Worm (Caenorhabditis elegans) whole organism, L3 larva: ENCODE results near the gene Y113G7B.11.

Source experiments
- ceh-28 ChIP-seq: fragments of 150-350 bp; optimal IDR thresholded peaks from 2 replicates; lab custom pipeline; 2014; ENCODE audit warnings: missing biosample characterization, missing genetic modification reagents, missing genetic modification characterization
- elt-3 ChIP-seq, 3 experiments: fragments of 150-350 bp in 1 of 3; sonication (generic microtip) in 2 of 3; optimal IDR thresholded peaks; 2 replicates in 2 of 3; 4 replicates in 1 of 3; lab custom pipeline; 2014 to 2017; ENCODE audit warnings: missing biosample characterization in 3 of 3, missing genetic modification characterization in 3 of 3
- fkh-10 ChIP-seq: sonication (generic microtip); optimal IDR thresholded peaks from 2 replicates; lab custom pipeline; 2017; ENCODE audit warnings: missing biosample characterization, missing genetic modification reagents, missing genetic modification characterization
- jun-1 ChIP-seq: fragments of 150-350 bp; optimal IDR thresholded peaks from 2 replicates; lab custom pipeline; 2014; ENCODE audit warnings: missing biosample characterization, missing genetic modification reagents, missing genetic modification characterization
- lin-15B ChIP-seq: fragments of 150-350 bp; optimal IDR thresholded peaks from 2 replicates; lab custom pipeline; 2014; ENCODE audit warnings: missing biosample characterization, missing genetic modification characterization
- lin-39 ChIP-seq: fragments of 150-350 bp; optimal IDR thresholded peaks from 2 replicates; lab custom pipeline; 2018; ENCODE audit warnings: missing biosample characterization, missing genetic modification reagents, missing genetic modification characterization
- mdl-1 ChIP-seq: fragments of 150-350 bp; optimal IDR thresholded peaks from 2 replicates; lab custom pipeline; 2014; ENCODE audit warnings: missing biosample characterization, missing genetic modification characterization
- nhr-11 ChIP-seq: fragments of 150-350 bp; optimal IDR thresholded peaks from 2 replicates; lab custom pipeline; 2014; ENCODE audit warnings: missing biosample characterization, missing genetic modification characterization
- nhr-12 ChIP-seq: fragments of 150-350 bp; optimal IDR thresholded peaks from 2 replicates; lab custom pipeline; 2014; ENCODE audit warnings: missing biosample characterization, missing genetic modification characterization
- nhr-23 ChIP-seq: fragments of 150-350 bp; optimal IDR thresholded peaks from 2 replicates; lab custom pipeline; 2014; ENCODE audit warnings: missing biosample characterization, missing genetic modification reagents, missing genetic modification characterization
- nhr-43 ChIP-seq: sonication (generic microtip); optimal IDR thresholded peaks from 2 replicates; lab custom pipeline; 2016; ENCODE audit warnings: mild to moderate bottlenecking, missing genetic modification characterization, missing compliant biosample characterization; ENCODE audit not compliant: poor library complexity, severe bottlenecking
- skn-1 ChIP-seq: fragments of 150-350 bp; optimal IDR thresholded peaks from 2 replicates; lab custom pipeline; 2014; ENCODE audit warnings: missing biosample characterization, missing genetic modification characterization
- snpc-4 ChIP-seq: fragments of 150-350 bp; optimal IDR thresholded peaks from 2 replicates; lab custom pipeline; 2014; ENCODE audit warnings: missing biosample characterization, missing genetic modification characterization
- tbx-2 ChIP-seq: sonication (generic microtip); optimal IDR thresholded peaks from 2 replicates; lab custom pipeline; 2016; ENCODE audit warnings: mild to moderate bottlenecking, missing genetic modification characterization, missing compliant biosample characterization

ce11 chrV:20233743-20234142 is 18.6 kb upstream of the Y113G7B.11 start, which contains the start of gene Y113G7B.15:
- TF ChIP-seq lin-15B (tag; lab: Kevin White, UChicago): no peak
- TF ChIP-seq mdl-1: no peak
- no peak for TF ChIP-seq skn-1 (tag; lab: Kevin White, UChicago)
- TF ChIP-seq snpc-4 (tag; lab: Kevin White, UChicago): no peak
- TF ChIP-seq lin-39: no peak
- no peak for TF ChIP-seq jun-1
- TF ChIP-seq fkh-10 (GFP tag; lab: Kevin White, UChicago): no peak
- no peak for TF ChIP-seq nhr-43 (tag; lab: Kevin White, UChicago)
- no peak for TF ChIP-seq elt-3 (tag; optimal IDR thresholded peaks at IDR 0.05; lab: Kevin White, UChicago)
- TF ChIP-seq ceh-28: no peak
- TF ChIP-seq nhr-12 (tag; lab: Kevin White, UChicago): no peak
- no peak for TF ChIP-seq tbx-2 (tag; lab: Kevin White, UChicago)
- no peak for TF ChIP-seq nhr-23
- TF ChIP-seq nhr-11 (tag; lab: Kevin White, UChicago): no peak
